Worm (Caenorhabditis elegans): ENCODE measurements around the gene Y72A10A.1.

- TF ChIP-seq nhr-85 (tag) (no peak), ztf-4 (tag; optimal IDR thresholded peaks at IDR 0.05) (no peak), unc-130 (tag; optimal IDR thresholded peaks at IDR 0.05) (no peak), unc-62 (GFP tag; optimal IDR thresholded peaks at IDR 0.05) (no peak), lin-13 (GFP tag; optimal IDR thresholded peaks at IDR 0.05) (no peak), nhr-11 (tag; optimal IDR thresholded peaks at IDR 0.05) (no peak), fos-1 (tag; optimal IDR thresholded peaks at IDR 0.05) (no peak), lin-15B (tag; optimal IDR thresholded peaks at IDR 0.05) (no peak), ztf-11 (tag; optimal IDR thresholded peaks at IDR 0.05) (no peak), nhr-12 (tag; optimal IDR thresholded peaks at IDR 0.05) (no peak), ceh-8 (GFP tag; optimal IDR thresholded peaks at IDR 0.05) (no peak), nhr-28 (tag; optimal IDR thresholded peaks at IDR 0.05) (no peak)
Observed at ce11 chrX:6103297-6103696, 34.8 kb downstream of the Y72A10A.1 start, which contains the start of gene C15H9.11.

Data from whole organism, L1 larva.